Worm (Caenorhabditis elegans) whole organism, L4/young adult: ENCODE measurements around the gene ckb-3.

Source experiments
- dao-5 ChIP-seq: sonication (generic microtip); optimal IDR thresholded peaks from 2 replicates; lab custom pipeline; 2016; ENCODE audit warnings: missing genotype, missing genetic modification characterization, moderate library complexity, missing compliant biosample characterization
- him-1 ChIP-seq: sonication (generic microtip); optimal IDR thresholded peaks from 2 replicates; lab custom pipeline; 2016; ENCODE audit warnings: missing genotype, missing genetic modification reagents, missing genetic modification characterization, missing compliant biosample characterization

DNA sequence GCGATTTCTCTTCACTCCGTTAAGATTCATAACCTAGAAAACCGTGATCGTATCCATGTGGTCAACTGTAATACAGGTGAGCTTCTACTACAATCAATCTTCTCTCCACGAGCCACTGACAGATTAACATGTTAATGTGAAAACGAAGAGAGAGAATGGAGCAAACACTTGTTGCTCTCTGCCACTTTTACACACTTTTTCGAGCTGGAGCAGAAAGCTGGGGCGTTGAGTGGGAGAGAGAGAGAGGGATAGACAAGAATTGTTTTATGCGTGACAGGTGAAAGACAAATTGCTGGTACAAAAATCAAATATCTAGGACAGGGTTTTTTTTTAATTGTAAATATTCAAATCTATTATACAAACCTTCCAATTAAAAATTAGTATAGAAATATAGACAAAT, 12.3 kb upstream of the ckb-3 start:
- TF ChIP-seq dao-5 (tag; lab: Kevin White, UChicago) = no peak
- no peak for TF ChIP-seq him-1 (tag; lab: Kevin White, UChicago)
